Fruit fly (Drosophila melanogaster): ENCODE data around the gene CG43098.

Gene CG43098

DNA sequence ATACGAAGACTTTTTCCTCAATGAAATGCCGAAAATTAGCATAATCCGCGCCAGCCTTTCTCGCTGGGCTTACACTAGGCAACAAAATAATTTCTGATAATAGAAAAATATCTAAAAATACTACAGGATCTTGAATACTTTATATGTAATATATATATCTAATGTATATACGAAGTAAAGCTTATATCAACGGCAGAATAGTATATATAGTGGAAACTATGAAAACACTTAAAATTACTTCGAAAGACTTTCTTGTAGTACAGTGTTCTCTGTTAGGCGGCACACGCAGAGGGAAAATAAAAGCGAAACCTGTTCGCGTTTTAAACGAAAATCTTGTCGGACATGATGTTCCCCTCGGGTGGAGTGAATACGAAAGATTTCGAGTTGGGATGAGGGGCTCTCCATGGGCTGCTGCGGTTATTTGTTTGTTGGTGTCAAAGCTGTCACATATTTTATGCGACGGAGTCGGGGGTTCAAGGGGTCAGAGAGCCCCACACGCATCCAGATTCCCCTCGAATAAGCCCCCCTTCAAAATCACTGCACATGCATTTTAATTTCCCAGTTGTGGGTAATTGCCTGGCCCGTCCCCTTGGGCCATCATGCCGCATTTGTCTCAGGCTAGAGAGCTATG, 24.6 kb upstream of the CG43098 start (continued):
- TF ChIP-seq z (GFP tag; IDR thresholded peaks at IDR 0.05) (no peak), crp (GFP tag; optimal IDR thresholded peaks at IDR 0.05) (no peak), gfzf (GFP tag; optimal IDR thresholded peaks at IDR 0.05) (no peak), wek (GFP tag; optimal IDR thresholded peaks at IDR 0.05) (no peak), ttk (GFP tag; IDR thresholded peaks at IDR 0.05) (no peak; the same call in 1 of the 2 replicates), Doc3 (GFP tag; IDR thresholded peaks at IDR 0.05; ENCODE audit: partially characterized antibody) (no peak), row (GFP tag; IDR thresholded peaks at IDR 0.05) (peak; percentile 68), Blimp-1 (GFP tag; optimal IDR thresholded peaks at IDR 0.05) (peak; percentile 92), gce (GFP tag; IDR thresholded peaks at IDR 0.05) (0 out of 3 replicates have a peak, but pooled peaks have one; percentile 62), CG10565 (GFP tag; optimal IDR thresholded peaks at IDR 0.05) (no peak), Nf-YB (GFP tag; optimal IDR thresholded peaks at IDR 0.05) (peak; percentile 62), CG33557 (GFP tag; optimal IDR thresholded peaks at IDR 0.05) (peak; percentile 71), corto (GFP tag; optimal IDR thresholded peaks at IDR 0.05) (no peak), CG13287 (GFP tag; IDR thresholded peaks at IDR 0.05; ENCODE audit: partially characterized antibody) (no peak), CG31441 (GFP tag; IDR thresholded peaks at IDR 0.05) (peak; percentile 92), CG3407 (GFP tag; optimal IDR thresholded peaks at IDR 0.05) (peak; percentile 65), fd96Cb (tag; optimal IDR thresholded peaks at IDR 0.05) (peak; percentile 69), CG17328 (GFP tag; IDR thresholded peaks at IDR 0.05) (peak; percentile 80), ase (GFP tag; IDR thresholded peaks at IDR 0.05) (no peak), tgo (GFP tag; IDR thresholded peaks at IDR 0.05) (peak; percentile 35; the same call in 2 of the 3 replicates), CG15514 (GFP tag; optimal IDR thresholded peaks at IDR 0.05) (no peak), br (optimal IDR thresholded peaks at IDR 0.05) (no peak), HLH54F (GFP tag; optimal IDR thresholded peaks at IDR 0.05) (no peak), ac (GFP tag; optimal IDR thresholded peaks at IDR 0.05) (no peak), jigr1 (GFP tag; IDR thresholded peaks at IDR 0.05) (no peak), Hmr (GFP tag; optimal IDR thresholded peaks at IDR 0.05) (no peak), nerfin-1 (tag; optimal IDR thresholded peaks at IDR 0.05) (peak; percentile 76), CG11723 (GFP tag; optimal IDR thresholded peaks at IDR 0.05) (peak; percentile 54), org-1 (GFP tag; optimal IDR thresholded peaks at IDR 0.05) (peak; percentile 42), ranshi (GFP tag; IDR thresholded peaks at IDR 0.05) (peak; percentile 52), CG9797 (GFP tag; optimal IDR thresholded peaks at IDR 0.05) (no peak)

DNA sequence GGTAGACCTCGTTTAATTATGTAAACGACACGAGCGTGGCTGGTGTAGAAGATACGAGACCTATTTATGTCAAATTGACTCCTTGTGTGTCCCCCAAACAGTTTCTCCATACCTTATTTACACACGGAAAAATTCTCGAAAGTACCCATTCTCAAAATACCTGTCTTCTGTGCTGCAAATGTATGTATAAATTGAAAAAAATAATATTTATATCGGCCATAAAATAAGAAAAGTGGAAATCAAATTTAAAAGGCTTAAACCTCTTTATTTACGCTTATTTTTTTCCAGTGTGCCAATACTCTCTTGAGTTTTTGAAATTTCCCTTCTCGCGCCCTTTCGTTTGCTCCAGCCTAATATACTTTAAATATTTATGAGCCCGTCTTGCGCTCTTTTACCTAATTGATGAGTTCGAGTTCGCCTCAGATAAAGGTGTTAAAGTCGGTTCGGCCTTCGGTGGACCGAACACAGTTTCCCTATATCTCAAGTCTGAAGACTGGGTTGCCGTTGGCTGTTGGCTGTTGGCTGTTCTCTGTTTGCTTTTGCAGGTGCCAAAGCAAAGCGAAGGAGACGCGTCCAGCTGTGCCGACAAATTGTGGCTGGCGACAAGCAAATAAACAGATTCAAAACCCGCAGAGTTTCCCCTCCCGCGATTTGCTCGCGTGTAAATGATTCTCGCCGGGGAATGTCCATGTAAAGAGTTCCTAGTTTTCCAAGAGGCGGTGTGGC, 20.1 kb upstream of the CG43098 start:
- TF ChIP-seq Sox102F (GFP tag; optimal IDR thresholded peaks at IDR 0.05) = peak; percentile 85
- peak; percentile 52 for TF ChIP-seq CG11723 (GFP tag; optimal IDR thresholded peaks at IDR 0.05)
- peak; percentile 73 for TF ChIP-seq Lhr (GFP tag; optimal IDR thresholded peaks at IDR 0.05)
- no peak for TF ChIP-seq toy (GFP tag; IDR thresholded peaks at IDR 0.05)
- TF ChIP-seq E2f2 (GFP tag; IDR thresholded peaks at IDR 0.05) = no peak; the same call in 1 of the 2 replicates
- TF ChIP-seq mirr (GFP tag; optimal IDR thresholded peaks at IDR 0.05) = no peak
- peak; percentile 19 for TF ChIP-seq CG17568 (GFP tag; optimal IDR thresholded peaks at IDR 0.05)
- TF ChIP-seq kni (GFP tag; optimal IDR thresholded peaks at IDR 0.05) = peak; percentile 62
- TF ChIP-seq CG15601 (tag; optimal IDR thresholded peaks at IDR 0.05) = peak; percentile 83
- no peak for TF ChIP-seq bowl (GFP tag; IDR thresholded peaks at IDR 0.05)
- TF ChIP-seq slou (GFP tag; optimal IDR thresholded peaks at IDR 0.05) = peak; percentile 39
- peak; percentile 57; the same call in 1 of the 3 replicates for TF ChIP-seq ase (GFP tag; IDR thresholded peaks at IDR 0.05)
- TF ChIP-seq phol (tag; optimal IDR thresholded peaks at IDR 0.05) = peak; percentile 76
- peak; percentile 43 for TF ChIP-seq H2.0 (GFP tag; IDR thresholded peaks at IDR 0.05)
- 0 out of 3 replicates have a peak, but pooled peaks have one; percentile 44 for TF ChIP-seq CG3726 (GFP tag; IDR thresholded peaks at IDR 0.05)
- no peak for TF ChIP-seq zfh2 (GFP tag; optimal IDR thresholded peaks at IDR 0.05)
- peak; percentile 69; the same call in 1 of the 3 replicates for TF ChIP-seq z (GFP tag; IDR thresholded peaks at IDR 0.05)
- peak; percentile 1 for TF ChIP-seq dm (GFP tag; optimal IDR thresholded peaks at IDR 0.05)
- TF ChIP-seq ken (GFP tag; IDR thresholded peaks at IDR 0.05) = peak; percentile 85
- TF ChIP-seq chm (GFP tag; IDR thresholded peaks at IDR 0.05) = peak; percentile 84
- TF ChIP-seq CG8089 (GFP tag; optimal IDR thresholded peaks at IDR 0.05) = peak; percentile 44

All from whole organism, embryonic.